Worm (Caenorhabditis elegans): ENCODE data around the gene pap-2.

DNA sequence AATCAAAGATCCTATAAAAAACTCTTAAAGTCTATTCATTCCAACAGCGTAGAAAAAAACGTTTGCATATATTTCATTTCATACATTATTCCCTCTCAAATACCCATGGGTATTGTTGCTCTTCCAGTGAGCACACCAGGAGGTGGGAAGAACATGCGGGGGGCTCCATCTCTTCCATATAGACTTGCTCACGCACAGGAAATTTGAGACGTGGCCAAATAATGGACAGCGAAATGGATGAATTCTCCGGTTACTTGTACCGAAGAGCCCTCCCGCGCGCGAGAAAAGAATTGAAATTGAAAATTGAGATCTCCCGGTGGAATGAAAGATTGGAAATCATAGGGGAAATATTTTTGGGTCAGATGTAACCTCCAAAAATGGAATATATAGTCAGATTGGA lies 31.6 kb downstream of the pap-2 start:
- TF ChIP-seq ztf-23 (GFP tag; IDR thresholded peaks at IDR 0.05) (no peak), T22C8.4 (GFP tag; IDR thresholded peaks at IDR 0.05) (no peak)

All from whole organism, midembryonic.